Worm (Caenorhabditis elegans) whole organism, L1 larva: ENCODE measurements around the gene npr-22.

Source experiments
- Y116A8C.19 ChIP-seq: sonication (generic microtip); optimal IDR thresholded peaks from 2 replicates; lab custom pipeline; 2016; ENCODE audit warnings: missing compliant biosample characterization, missing genetic modification characterization, borderline replicate concordance
- aha-1 ChIP-seq: fragments of 150-350 bp; optimal IDR thresholded peaks from 2 replicates; lab custom pipeline; 2014; ENCODE audit warnings: missing biosample characterization, missing genetic modification characterization
- alr-1 ChIP-seq: fragments of 200-800 bp; sonication (Bioruptor generic); optimal IDR thresholded peaks from 2 replicates; lab custom pipeline; 2018; ENCODE audit warnings: borderline replicate concordance, mild to moderate bottlenecking, missing genetic modification characterization, missing compliant biosample characterization
- ceh-63 ChIP-seq: fragments of 200-800 bp; sonication (Bioruptor generic); optimal IDR thresholded peaks from 2 replicates; lab custom pipeline; 2018; ENCODE audit warnings: mild to moderate bottlenecking, missing genetic modification characterization, missing compliant biosample characterization
- ceh-8 ChIP-seq: fragments of 200-800 bp; sonication (Bioruptor generic); optimal IDR thresholded peaks from 2 replicates; lab custom pipeline; 2018; ENCODE audit warnings: mild to moderate bottlenecking, missing genetic modification characterization, moderate library complexity, missing compliant biosample characterization
- ceh-88 ChIP-seq: fragments of 200-800 bp; sonication (Bioruptor generic); IDR thresholded peaks from 2 replicates; pipeline ENCODE4 v1.3.6; 2022; ENCODE audit warnings: missing genetic modification characterization, missing compliant biosample characterization
- ces-1 ChIP-seq: fragments of 150-350 bp; optimal IDR thresholded peaks from 2 replicates; lab custom pipeline; 2014; ENCODE audit warnings: missing biosample characterization, missing genetic modification reagents, missing genetic modification characterization
- dpl-1 ChIP-seq, 3 experiments: fragments of 150-350 bp in 2 of 3; sonication (generic microtip) in 1 of 3; optimal IDR thresholded peaks; 2 replicates each; lab custom pipeline; 2014 to 2017; ENCODE audit warnings: missing biosample characterization in 3 of 3, missing genetic modification characterization in 3 of 3, missing genetic modification reagents in 3 of 3
- dsc-1 ChIP-seq: sonication (generic microtip); optimal IDR thresholded peaks from 2 replicates; lab custom pipeline; 2016; ENCODE audit warnings: mild to moderate bottlenecking, missing genetic modification characterization, missing compliant biosample characterization
- efl-1 ChIP-seq, 4 experiments: fragments of 150-350 bp; optimal IDR thresholded peaks in 3 of 4; peaks in 1 of 4; 1 replicate in 1 of 4; 2 replicates in 3 of 4; lab custom pipeline; 2014; ENCODE audit warnings: missing biosample characterization in 2 of 4, missing genetic modification characterization in 2 of 4, missing genetic modification reagents in 2 of 4
- egl-13 ChIP-seq: sonication (generic microtip); optimal IDR thresholded peaks from 2 replicates; lab custom pipeline; 2016; ENCODE audit warnings: missing genotype, missing genetic modification reagents, missing genetic modification characterization, missing compliant biosample characterization
- elt-2 ChIP-seq: sonication (generic microtip); optimal IDR thresholded peaks from 2 replicates; lab custom pipeline; 2016; ENCODE audit warnings: missing genetic modification characterization, mild to moderate bottlenecking, inconsistent platforms, missing compliant biosample characterization, missing genetic modification reagents
- elt-3 ChIP-seq, 6 experiments: fragments of 150-350 bp in 1 of 6; sonication (generic microtip); optimal IDR thresholded peaks; 2 replicates each; lab custom pipeline; 2017 to 2018; ENCODE audit warnings: missing biosample characterization in 6 of 6, missing genetic modification characterization in 6 of 6, inconsistent platforms in 1 of 6
- ets-5 ChIP-seq: fragments of 200-800 bp; sonication (Bioruptor generic); IDR thresholded peaks from 2 replicates; pipeline ENCODE4 v1.3.6; 2022; ENCODE audit warnings: missing genetic modification characterization, missing compliant biosample characterization
- fkh-10 ChIP-seq: sonication (generic microtip); optimal IDR thresholded peaks from 2 replicates; lab custom pipeline; 2017; ENCODE audit warnings: missing biosample characterization, missing genetic modification reagents, missing genetic modification characterization
- fkh-4 ChIP-seq: sonication (generic microtip); optimal IDR thresholded peaks from 2 replicates; lab custom pipeline; 2016; ENCODE audit warnings: missing compliant biosample characterization, missing genetic modification characterization, borderline replicate concordance
- fkh-8 ChIP-seq: sonication (generic microtip); optimal IDR thresholded peaks from 2 replicates; lab custom pipeline; 2016; ENCODE audit warnings: mild to moderate bottlenecking, missing genetic modification characterization, missing compliant biosample characterization
- fos-1 ChIP-seq: fragments of 150-350 bp; optimal IDR thresholded peaks from 2 replicates; lab custom pipeline; 2014; ENCODE audit warnings: missing biosample characterization, missing genetic modification characterization
- grh-1 ChIP-seq: fragments of 200-800 bp; sonication (Bioruptor generic); IDR thresholded peaks from 2 replicates; pipeline ENCODE4 v1.3.6; 2022; ENCODE audit warnings: missing genetic modification reagents, missing genetic modification characterization, missing compliant biosample characterization
- hlh-17 ChIP-seq: fragments of 200-800 bp; sonication (Bioruptor generic); optimal IDR thresholded peaks from 2 replicates; lab custom pipeline; 2018; ENCODE audit warnings: missing genetic modification characterization, mild to moderate bottlenecking, missing compliant biosample characterization, moderate library complexity, borderline replicate concordance
- isw-1 ChIP-seq: fragments of 200-800 bp; sonication (Bioruptor generic); IDR thresholded peaks from 2 replicates; pipeline ENCODE4 v1.3.6; 2022; ENCODE audit warnings: missing genetic modification characterization, missing compliant biosample characterization
- lin-14 ChIP-seq: fragments of 200-800 bp; sonication (Bioruptor generic); optimal IDR thresholded peaks from 2 replicates; lab custom pipeline; 2018; ENCODE audit warnings: mild to moderate bottlenecking, missing genetic modification characterization, moderate library complexity, missing compliant biosample characterization
- lin-39 ChIP-seq: fragments of 150-350 bp; optimal IDR thresholded peaks from 2 replicates; lab custom pipeline; 2014; ENCODE audit warnings: missing biosample characterization, missing genetic modification reagents, missing genetic modification characterization
- lir-3 ChIP-seq: sonication (generic microtip); optimal IDR thresholded peaks from 2 replicates; lab custom pipeline; 2016; ENCODE audit warnings: mild to moderate bottlenecking, missing genetic modification characterization, moderate library complexity, missing compliant biosample characterization; ENCODE audit not compliant: poor library complexity
- lsy-2 ChIP-seq, 2 experiments: fragments of 150-350 bp; optimal IDR thresholded peaks; 2 replicates each; lab custom pipeline; 2014; ENCODE audit warnings: missing biosample characterization in 2 of 2, missing genetic modification characterization in 2 of 2
- mdl-1 ChIP-seq, 2 experiments: fragments of 150-350 bp; optimal IDR thresholded peaks; 2 replicates each; lab custom pipeline; 2014 to 2017; ENCODE audit warnings: missing biosample characterization in 2 of 2, missing genetic modification characterization in 2 of 2, inconsistent platforms in 1 of 2
- mep-1 ChIP-seq: fragments of 150-350 bp; optimal IDR thresholded peaks from 2 replicates; lab custom pipeline; 2014; ENCODE audit warnings: missing biosample characterization, missing genetic modification characterization
- nhr-11 ChIP-seq: fragments of 150-350 bp; optimal IDR thresholded peaks from 2 replicates; lab custom pipeline; 2014; ENCODE audit warnings: missing biosample characterization, missing genetic modification characterization
- nhr-12 ChIP-seq: sonication (generic microtip); optimal IDR thresholded peaks from 2 replicates; lab custom pipeline; 2017; ENCODE audit warnings: missing biosample characterization, missing genetic modification characterization
- nhr-19 ChIP-seq: fragments of 200-800 bp; sonication (Bioruptor generic); conservative IDR thresholded peaks from 2 replicates; pipeline ENCODE4 v1.3.6; 2022; ENCODE audit warnings: missing genetic modification characterization, missing compliant biosample characterization
- nhr-20 ChIP-seq: sonication (generic microtip); optimal IDR thresholded peaks from 2 replicates; lab custom pipeline; 2016; ENCODE audit warnings: mild to moderate bottlenecking, missing genetic modification characterization, missing compliant biosample characterization
- nhr-28 ChIP-seq: fragments of 150-350 bp; optimal IDR thresholded peaks from 2 replicates; lab custom pipeline; 2014; ENCODE audit warnings: missing biosample characterization, missing genetic modification characterization
- nhr-71 ChIP-seq: sonication (generic microtip); optimal IDR thresholded peaks from 2 replicates; lab custom pipeline; 2016; ENCODE audit warnings: mild to moderate bottlenecking, missing genetic modification characterization, moderate library complexity, missing compliant biosample characterization
- nhr-77 ChIP-seq: fragments of 150-350 bp; optimal IDR thresholded peaks from 2 replicates; lab custom pipeline; 2014; ENCODE audit warnings: missing biosample characterization, missing genetic modification characterization
- nhr-85 ChIP-seq: sonication (generic microtip); peaks from one replicate; lab custom pipeline; 2016; ENCODE audit warnings: missing genetic modification characterization, inconsistent platforms, missing compliant biosample characterization
- nhr-90 ChIP-seq: sonication (generic microtip); optimal IDR thresholded peaks from 2 replicates; lab custom pipeline; 2016; ENCODE audit warnings: mild to moderate bottlenecking, missing genetic modification characterization, missing compliant biosample characterization; ENCODE audit not compliant: poor library complexity
- pax-3 ChIP-seq: fragments of 200-800 bp; sonication (Bioruptor generic); optimal IDR thresholded peaks from 2 replicates; lab custom pipeline; 2018; ENCODE audit warnings: mild to moderate bottlenecking, missing genetic modification characterization, moderate library complexity, missing compliant biosample characterization
- sox-4 ChIP-seq: sonication (generic microtip); optimal IDR thresholded peaks from 2 replicates; lab custom pipeline; 2016; ENCODE audit warnings: missing genetic modification characterization, missing compliant biosample characterization
- tbx-2 ChIP-seq: sonication (generic microtip); optimal IDR thresholded peaks from 2 replicates; lab custom pipeline; 2016; ENCODE audit warnings: missing genetic modification characterization, missing compliant biosample characterization
- tlp-1 ChIP-seq: fragments of 150-350 bp; optimal IDR thresholded peaks from 2 replicates; lab custom pipeline; 2014; ENCODE audit warnings: missing biosample characterization, missing genetic modification characterization
- unc-130 ChIP-seq: fragments of 150-350 bp; optimal IDR thresholded peaks from 2 replicates; lab custom pipeline; 2017; ENCODE audit warnings: missing biosample characterization, missing genetic modification characterization, inconsistent platforms
- xbp-1 ChIP-seq: sonication (generic microtip); optimal IDR thresholded peaks from 2 replicates; lab custom pipeline; 2016; ENCODE audit warnings: missing genetic modification characterization, missing compliant biosample characterization
- zip-4 ChIP-seq: fragments of 200-800 bp; sonication (Bioruptor generic); optimal IDR thresholded peaks from 2 replicates; lab custom pipeline; 2018; ENCODE audit warnings: mild to moderate bottlenecking, missing genetic modification characterization, moderate library complexity, missing compliant biosample characterization
- ztf-11 ChIP-seq, 2 experiments: sonication (generic microtip); optimal IDR thresholded peaks; 2 replicates each; lab custom pipeline; 2016 to 2017; ENCODE audit warnings: missing genetic modification characterization in 2 of 2, missing biosample characterization in 1 of 2, missing compliant biosample characterization in 1 of 2

The npr-22 gene

ce11 chrIV:8535946-8536345 lies 23.3 kb upstream of the npr-22 start (continued):
- no peak for TF ChIP-seq egl-13
- no peak for TF ChIP-seq grh-1
- TF ChIP-seq dsc-1: no peak
- peak in 1 of 6 experiments; percentile 16 for TF ChIP-seq elt-3 (tag; optimal IDR thresholded peaks at IDR 0.05; lab: Kevin White, UChicago)
- TF ChIP-seq zip-4 (GFP tag; lab: Kevin White, UChicago): no peak
- no peak for TF ChIP-seq tlp-1 (tag; lab: Kevin White, UChicago)
- TF ChIP-seq lsy-2 (tag; optimal IDR thresholded peaks at IDR 0.05; lab: Kevin White, UChicago): peak in 1 of 2 experiments; percentile 1
- TF ChIP-seq hlh-17 (GFP tag; lab: Kevin White, UChicago): no peak
- peak; percentile 37 for TF ChIP-seq nhr-20 (tag; lab: Kevin White, UChicago)
- peak; percentile 24 for TF ChIP-seq nhr-71
- TF ChIP-seq fkh-4 (tag; lab: Kevin White, UChicago): no peak
- no peak for TF ChIP-seq ces-1
- no peak for TF ChIP-seq nhr-28 (tag; lab: Kevin White, UChicago)
- TF ChIP-seq alr-1 (tag; lab: Kevin White, UChicago): no peak
- TF ChIP-seq ceh-63 (GFP tag; lab: Kevin White, UChicago): no peak
- no peak for TF ChIP-seq ets-5 (GFP tag; lab: Robert Waterston, UW)
- TF ChIP-seq ztf-11 (tag; optimal IDR thresholded peaks at IDR 0.05; lab: Kevin White, UChicago): no peak
- TF ChIP-seq fos-1 (tag; lab: Kevin White, UChicago): no peak
- TF ChIP-seq sox-4: no peak
- TF ChIP-seq nhr-85: no peak
- TF ChIP-seq efl-1 (optimal IDR thresholded peaks at IDR 0.05; lab: Kevin White, UChicago): no peak
- TF ChIP-seq efl-1 (GFP tag; optimal IDR thresholded peaks at IDR 0.05 in 1 of 2; lab: Kevin White, UChicago): no peak
- TF ChIP-seq fkh-8 (tag; lab: Kevin White, UChicago): no peak
- peak; percentile 5 for TF ChIP-seq tbx-2 (tag; lab: Kevin White, UChicago)
- TF ChIP-seq nhr-77 (tag; lab: Kevin White, UChicago): no peak
- no peak for TF ChIP-seq nhr-11
- TF ChIP-seq ceh-88 (GFP tag; lab: Robert Waterston, UW): no peak
- peak; percentile 25; the same call in 1 of the 2 replicates for TF ChIP-seq nhr-19 (GFP tag; lab: Robert Waterston, UW)
- TF ChIP-seq lir-3 (tag; lab: Kevin White, UChicago): no peak
- TF ChIP-seq mep-1: no peak
- no peak for TF ChIP-seq ceh-8 (GFP tag; lab: Kevin White, UChicago)
- no peak for TF ChIP-seq fkh-10 (GFP tag; lab: Kevin White, UChicago)
- no peak for TF ChIP-seq Y116A8C.19 (tag; lab: Kevin White, UChicago)
- no peak for TF ChIP-seq lin-14
- TF ChIP-seq dpl-1 (GFP tag; optimal IDR thresholded peaks at IDR 0.05; lab: Kevin White, UChicago): no peak
- TF ChIP-seq nhr-12 (tag; lab: Kevin White, UChicago): no peak
- no peak for TF ChIP-seq xbp-1
- no peak for TF ChIP-seq isw-1
- TF ChIP-seq, all 84 proteins: peak for 7

DNA sequence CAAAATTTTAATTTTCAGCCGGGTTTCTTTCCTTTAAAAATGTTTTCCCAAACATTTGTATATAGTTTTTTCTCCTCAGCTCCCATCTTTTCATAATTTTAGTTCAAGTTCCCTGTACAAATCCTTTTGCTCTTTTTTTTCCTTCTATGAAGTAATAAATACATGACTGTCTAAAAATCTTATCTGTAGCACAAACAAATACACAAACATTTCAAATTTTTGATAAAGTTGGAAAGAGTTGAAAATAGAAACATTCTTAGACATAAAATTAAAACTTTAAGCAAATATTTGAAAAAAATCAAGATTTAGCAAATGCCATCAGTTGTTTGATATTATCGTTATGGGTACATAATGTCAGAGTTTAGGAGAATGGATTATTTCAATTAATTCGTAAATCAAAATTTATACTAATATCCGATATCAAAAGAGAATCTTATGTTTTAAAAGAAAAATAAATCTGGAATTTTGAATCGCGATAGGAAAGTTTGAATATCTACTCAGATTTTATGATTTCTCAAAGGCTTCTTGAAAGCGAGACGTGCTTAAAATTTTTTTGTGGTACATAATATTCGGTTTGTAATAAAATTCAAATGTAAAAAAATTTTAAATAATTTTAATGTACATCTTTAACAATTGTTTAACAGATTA lies 21.1 kb upstream of the npr-22 start:
- TF ChIP-seq elt-3 (tag; optimal IDR thresholded peaks at IDR 0.05; lab: Kevin White, UChicago): no peak
- TF ChIP-seq elt-2: peak; percentile 27
- TF ChIP-seq nhr-90 (tag; lab: Kevin White, UChicago): peak; percentile 29
- no peak for TF ChIP-seq mdl-1 (tag; optimal IDR thresholded peaks at IDR 0.05; lab: Kevin White, UChicago)
- no peak for TF ChIP-seq lin-14
- peak; percentile 1 for TF ChIP-seq nhr-20 (tag; lab: Kevin White, UChicago)
- TF ChIP-seq unc-130: no peak
- no peak for TF ChIP-seq tbx-2 (tag; lab: Kevin White, UChicago)
- TF ChIP-seq ces-1: no peak
- no peak for TF ChIP-seq fos-1 (tag; lab: Kevin White, UChicago)
- no peak for TF ChIP-seq nhr-19 (GFP tag; lab: Robert Waterston, UW)
- TF ChIP-seq lin-39 (tag; lab: Kevin White, UChicago): no peak
- TF ChIP-seq pax-3: no peak
- TF ChIP-seq aha-1 (tag; lab: Kevin White, UChicago): no peak
